Fruit fly (Drosophila melanogaster): ENCODE measurements around the gene CG3168.

Gene CG3168

dm6 chrX:6759184-6759965 lies 19.6 kb upstream of the CG3168 start (continued):
- TF ChIP-seq CG8765 (GFP tag; IDR thresholded peaks at IDR 0.05) (no peak), prd (optimal IDR thresholded peaks at IDR 0.05) (no peak), prd (GFP tag; IDR thresholded peaks at IDR 0.05) (no peak), cad (GFP tag; optimal IDR thresholded peaks at IDR 0.05) (no peak), CG1529 (GFP tag; optimal IDR thresholded peaks at IDR 0.05) (no peak), CG18599 (GFP tag; optimal IDR thresholded peaks at IDR 0.05) (no peak), Lhr (GFP tag; optimal IDR thresholded peaks at IDR 0.05) (peak; percentile 38), CG11696 (GFP tag; IDR thresholded peaks at IDR 0.05) (no peak), Atf6 (GFP tag; IDR thresholded peaks at IDR 0.05) (no peak), zfh2 (GFP tag; optimal IDR thresholded peaks at IDR 0.05) (no peak), Xbp1 (GFP tag; optimal IDR thresholded peaks at IDR 0.05) (no peak), CG9727 (GFP tag; optimal IDR thresholded peaks at IDR 0.05) (no peak), disco-r (GFP tag; optimal IDR thresholded peaks at IDR 0.05) (no peak), Dbx (GFP tag; IDR thresholded peaks at IDR 0.05) (no peak), dmrt99B (tag; optimal IDR thresholded peaks at IDR 0.05) (no peak), seq (GFP tag; IDR thresholded peaks at IDR 0.05) (no peak), pfk (GFP tag; optimal IDR thresholded peaks at IDR 0.05) (no peak), CG30431 (GFP tag; optimal IDR thresholded peaks at IDR 0.05) (no peak), CG9876 (GFP tag; optimal IDR thresholded peaks at IDR 0.05) (no peak), ttk (GFP tag; IDR thresholded peaks at IDR 0.05) (no peak), insv (GFP tag; optimal IDR thresholded peaks at IDR 0.05) (no peak), oc (tag; optimal IDR thresholded peaks at IDR 0.05) (no peak), jing (GFP tag; optimal IDR thresholded peaks at IDR 0.05) (no peak), slou (GFP tag; optimal IDR thresholded peaks at IDR 0.05) (no peak), CG3838 (GFP tag; optimal IDR thresholded peaks at IDR 0.05) (peak; percentile 91), CG15011 (GFP tag; optimal IDR thresholded peaks at IDR 0.05) (no peak), CG14441 (GFP tag; IDR thresholded peaks at IDR 0.05) (no peak), Mes4 (GFP tag; optimal IDR thresholded peaks at IDR 0.05) (no peak), CG1024 (GFP tag; IDR thresholded peaks at IDR 0.05) (no peak), sqz (GFP tag; optimal IDR thresholded peaks at IDR 0.05) (no peak), CG3163 (GFP tag; optimal IDR thresholded peaks at IDR 0.05) (no peak), bcd (GFP tag; optimal IDR thresholded peaks at IDR 0.05) (no peak), Rx (GFP tag; IDR thresholded peaks at IDR 0.05) (no peak), D19A (tag; optimal IDR thresholded peaks at IDR 0.05) (no peak), Sox102F (GFP tag; optimal IDR thresholded peaks at IDR 0.05) (no peak), grau (tag; optimal IDR thresholded peaks at IDR 0.05) (no peak), Optix (GFP tag; IDR thresholded peaks at IDR 0.05) (no peak), CG6813 (GFP tag; optimal IDR thresholded peaks at IDR 0.05) (no peak), CG4707 (GFP tag; optimal IDR thresholded peaks at IDR 0.05) (no peak), pros (GFP tag; optimal IDR thresholded peaks at IDR 0.05) (peak; percentile 13), NFAT (GFP tag; IDR thresholded peaks at IDR 0.05) (no peak), MTF-1 (GFP tag; optimal IDR thresholded peaks at IDR 0.05; ENCODE audit: borderline replicate concordance) (no peak), Taf1 (GFP tag; IDR thresholded peaks at IDR 0.05) (no peak), CG5953 (GFP tag; IDR thresholded peaks at IDR 0.05) (no peak), Dip2 (GFP tag; IDR thresholded peaks at IDR 0.05) (no peak), odd (GFP tag; optimal IDR thresholded peaks at IDR 0.05) (no peak), CG11093 (GFP tag; IDR thresholded peaks at IDR 0.05) (no peak), CG10274 (GFP tag; optimal IDR thresholded peaks at IDR 0.05) (no peak), dimm (GFP tag; IDR thresholded peaks at IDR 0.05) (no peak), Max (GFP tag; optimal IDR thresholded peaks at IDR 0.05) (no peak), CG13424 (tag; optimal IDR thresholded peaks at IDR 0.05) (no peak)

Measured in whole organism, embryonic.